Worm (Caenorhabditis elegans): ENCODE data around the gene wrt-2.

The wrt-2 gene

DNA sequence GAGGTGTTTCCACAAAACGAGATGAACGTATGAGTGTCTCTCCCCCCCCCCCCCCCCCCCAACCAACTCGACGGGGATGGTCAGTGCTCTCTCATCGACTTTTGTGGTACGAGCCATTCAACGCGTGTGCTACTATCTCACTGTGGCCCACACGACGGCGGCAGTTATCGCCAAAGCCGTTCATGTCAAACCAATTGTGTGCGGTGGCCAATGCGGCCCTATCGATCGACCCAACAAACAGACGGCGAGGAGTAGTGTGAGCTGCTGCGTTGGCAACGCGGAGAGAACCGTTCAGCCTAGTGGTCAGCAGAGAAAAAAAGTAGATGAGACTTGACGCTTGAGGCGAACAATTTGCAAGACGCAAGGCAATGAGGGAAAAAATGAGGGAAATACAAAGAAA lies 8.7 kb upstream of the wrt-2 start:
- no peak for TF ChIP-seq nhr-12 (tag; optimal IDR thresholded peaks at IDR 0.05)
- TF ChIP-seq elt-1 (tag; optimal IDR thresholded peaks at IDR 0.05): no peak
- TF ChIP-seq ztf-11 (tag; optimal IDR thresholded peaks at IDR 0.05): no peak
- no peak for TF ChIP-seq peb-1 (tag; optimal IDR thresholded peaks at IDR 0.05)
- TF ChIP-seq nhr-25 (tag; optimal IDR thresholded peaks at IDR 0.05): no peak
- peak; percentile 15 for TF ChIP-seq fos-1 (tag; optimal IDR thresholded peaks at IDR 0.05)
- TF ChIP-seq crh-2 (tag; optimal IDR thresholded peaks at IDR 0.05): peak; percentile 52
- no peak for TF ChIP-seq dmd-4 (tag; optimal IDR thresholded peaks at IDR 0.05)
- peak; percentile 22 for TF ChIP-seq nhr-129 (tag; optimal IDR thresholded peaks at IDR 0.05)
- no peak for TF ChIP-seq Y55F3AM.14 (GFP tag; optimal IDR thresholded peaks at IDR 0.05)
- TF ChIP-seq lin-11 (tag; optimal IDR thresholded peaks at IDR 0.05): peak; percentile 20
- no peak for TF ChIP-seq nhr-23 (tag; optimal IDR thresholded peaks at IDR 0.05)
- peak in 1 of 2 experiments; percentile 17 for TF ChIP-seq lsy-2 (tag; optimal IDR thresholded peaks at IDR 0.05)
- TF ChIP-seq nhr-77 (tag; optimal IDR thresholded peaks at IDR 0.05): no peak
- TF ChIP-seq nhr-11 (tag; optimal IDR thresholded peaks at IDR 0.05): no peak
- no peak for TF ChIP-seq nhr-10 (tag; optimal IDR thresholded peaks at IDR 0.05)
- no peak for TF ChIP-seq unc-39 (tag; optimal IDR thresholded peaks at IDR 0.05)
- TF ChIP-seq zag-1 (tag; optimal IDR thresholded peaks at IDR 0.05): no peak
- no peak for TF ChIP-seq aly-2 (tag; optimal IDR thresholded peaks at IDR 0.05)
- TF ChIP-seq ceh-82 (tag; optimal IDR thresholded peaks at IDR 0.05): no peak
- no peak for TF ChIP-seq unc-55 (GFP tag; optimal IDR thresholded peaks at IDR 0.05)
- TF ChIP-seq C34F6.9 (tag; optimal IDR thresholded peaks at IDR 0.05): peak; percentile 31
- no peak for TF ChIP-seq skn-1 (tag; optimal IDR thresholded peaks at IDR 0.05)
- TF ChIP-seq nhr-237 (tag; optimal IDR thresholded peaks at IDR 0.05): no peak

DNA sequence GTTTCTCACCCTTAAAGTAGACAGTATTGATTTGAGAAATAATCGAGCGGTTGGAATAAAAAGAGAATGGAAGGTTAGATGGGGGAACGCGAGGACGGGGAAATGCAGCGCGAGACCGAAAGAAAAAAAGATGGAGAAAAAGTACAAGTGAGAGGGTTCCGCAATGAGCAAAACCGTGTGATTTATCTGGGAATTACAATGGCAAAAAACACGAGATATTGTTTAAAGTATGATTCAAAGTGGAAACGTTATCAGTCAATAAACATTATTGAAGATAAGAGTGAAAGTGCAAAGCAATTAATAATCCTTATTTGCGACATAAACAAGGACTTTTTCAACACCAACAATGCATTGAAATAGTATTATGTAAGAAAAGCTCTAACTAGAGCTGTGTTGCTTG lies 8.0 kb upstream of the wrt-2 start, which contains the start of gene ztf-13:
Gene ztf-13, minus strand, starts transcription at position 11 of the 400 bp plus-strand sequence.
- TF ChIP-seq nhr-21 (tag; optimal IDR thresholded peaks at IDR 0.05) (no peak), ztf-1 (GFP tag; conservative IDR thresholded peaks at IDR 0.05) (no peak), crh-2 (tag; optimal IDR thresholded peaks at IDR 0.05) (peak; percentile 40), sma-9 (GFP tag; optimal IDR thresholded peaks at IDR 0.05) (peak; percentile 52), sma-9 (tag; optimal IDR thresholded peaks at IDR 0.05) (no peak), F13H6.1 (tag; optimal IDR thresholded peaks at IDR 0.05) (peak; percentile 22), aly-2 (tag; optimal IDR thresholded peaks at IDR 0.05) (no peak), C34F6.9 (tag; optimal IDR thresholded peaks at IDR 0.05) (peak; percentile 27), egl-27 (tag; optimal IDR thresholded peaks at IDR 0.05) (peak; percentile 52), nhr-129 (tag; optimal IDR thresholded peaks at IDR 0.05) (peak; percentile 18), blmp-1 (tag; optimal IDR thresholded peaks at IDR 0.05; ENCODE audit: insufficient read depth) (peak; percentile 44), dmd-4 (tag; optimal IDR thresholded peaks at IDR 0.05) (no peak), lsy-2 (tag; optimal IDR thresholded peaks at IDR 0.05) (peak in 1 of 2 experiments; percentile 41), fos-1 (tag; optimal IDR thresholded peaks at IDR 0.05) (peak; percentile 57), zag-1 (tag; optimal IDR thresholded peaks at IDR 0.05) (no peak), gmeb-1 (tag; optimal IDR thresholded peaks at IDR 0.05) (peak; percentile 6)

DNA sequence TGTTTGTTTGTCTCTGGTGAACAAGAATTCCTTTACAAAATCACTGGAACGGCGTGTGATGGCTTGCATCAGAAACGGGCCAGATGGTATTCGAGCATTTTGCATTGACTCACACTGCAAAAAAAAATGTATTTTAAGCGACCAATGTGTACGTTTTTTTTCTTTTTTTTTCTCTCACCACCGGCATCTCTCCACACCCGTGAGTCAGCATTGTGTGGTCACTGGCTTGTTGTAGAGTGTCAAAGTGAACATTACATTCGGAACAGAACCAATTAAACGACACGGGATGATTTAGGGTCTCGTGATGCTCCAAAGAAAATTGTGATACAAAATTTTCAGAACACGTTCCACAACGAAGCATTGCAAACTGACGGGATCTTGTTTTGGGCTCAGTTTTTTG lies 7.4 kb upstream of the wrt-2 start:
- no peak for TF ChIP-seq lin-13 (GFP tag; optimal IDR thresholded peaks at IDR 0.05)
- no peak for TF ChIP-seq nhr-10 (tag; optimal IDR thresholded peaks at IDR 0.05)
- no peak for TF ChIP-seq ceh-16 (tag; optimal IDR thresholded peaks at IDR 0.05)
- no peak for TF ChIP-seq ceh-82 (tag; optimal IDR thresholded peaks at IDR 0.05)
- TF ChIP-seq nhr-129 (tag; optimal IDR thresholded peaks at IDR 0.05): peak; percentile 16
- TF ChIP-seq gmeb-1 (tag; optimal IDR thresholded peaks at IDR 0.05): no peak
- TF ChIP-seq F13H6.1 (tag; optimal IDR thresholded peaks at IDR 0.05): no peak
- TF ChIP-seq alr-1 (tag; optimal IDR thresholded peaks at IDR 0.05): no peak
- TF ChIP-seq mbf-1 (tag; optimal IDR thresholded peaks at IDR 0.05): no peak
- no peak for TF ChIP-seq ama-1 (optimal IDR thresholded peaks at IDR 0.05)
- TF ChIP-seq lsy-2 (tag; optimal IDR thresholded peaks at IDR 0.05): no peak
- TF ChIP-seq skn-1 (tag; optimal IDR thresholded peaks at IDR 0.05): no peak
- TF ChIP-seq dmd-4 (tag; optimal IDR thresholded peaks at IDR 0.05): no peak
- TF ChIP-seq fos-1 (tag; optimal IDR thresholded peaks at IDR 0.05): peak; percentile 48
- no peak for TF ChIP-seq unc-62 (GFP tag; optimal IDR thresholded peaks at IDR 0.05)
- no peak for TF ChIP-seq sem-4 (tag; optimal IDR thresholded peaks at IDR 0.05)
- no peak for TF ChIP-seq aly-2 (tag; optimal IDR thresholded peaks at IDR 0.05)
- no peak for TF ChIP-seq peb-1 (tag; optimal IDR thresholded peaks at IDR 0.05)
- peak; percentile 22 for TF ChIP-seq C34F6.9 (tag; optimal IDR thresholded peaks at IDR 0.05)
- no peak for TF ChIP-seq mdl-1 (tag; optimal IDR thresholded peaks at IDR 0.05)
- TF ChIP-seq snpc-4 (tag; optimal IDR thresholded peaks at IDR 0.05): no peak
- no peak for TF ChIP-seq zag-1 (tag; optimal IDR thresholded peaks at IDR 0.05)
- no peak for TF ChIP-seq elt-3 (tag; optimal IDR thresholded peaks at IDR 0.05)
- no peak for TF ChIP-seq egl-27 (tag; optimal IDR thresholded peaks at IDR 0.05)
